Fruit fly (Drosophila melanogaster) Kc167 (cell line): ENCODE data around the gene brwl.

Experiments
- Myc ChIP-seq: fragments of >200 bp; optimal IDR thresholded peaks from 2 replicates; lab custom pipeline; 2017; ENCODE audit warnings: missing external identifiers
- Sin3A ChIP-seq: fragments of >200 bp; optimal IDR thresholded peaks from 2 replicates; lab custom pipeline; 2018; ENCODE audit warnings: missing external identifiers
- h ChIP-seq: fragments of >200 bp; optimal IDR thresholded peaks from 3 replicates; lab custom pipeline; 2018; ENCODE audit warnings: missing external identifiers
- insv ChIP-seq: fragments of >200 bp; optimal IDR thresholded peaks from 3 replicates; lab custom pipeline; 2018; ENCODE audit warnings: missing external identifiers
- psq ChIP-seq: fragments of >200 bp; optimal IDR thresholded peaks from 2 replicates; lab custom pipeline; 2017; ENCODE audit warnings: missing external identifiers
- ttk ChIP-seq: sonication (Bioruptor generic); optimal IDR thresholded peaks from 2 replicates; lab custom pipeline; 2017; ENCODE audit warnings: missing external identifiers

Gene brwl

dm6 chr2L:9579538-9579937 lies 10.8 kb downstream of the brwl start, which contains the start of gene CG31709:
TSS of gene CG31709 (minus strand) at chr2L:9579638.
- TF ChIP-seq Myc (no peak), Sin3A (lab: Kevin White, UChicago) (no peak), h (lab: Kevin White, UChicago) (no peak)

DNA sequence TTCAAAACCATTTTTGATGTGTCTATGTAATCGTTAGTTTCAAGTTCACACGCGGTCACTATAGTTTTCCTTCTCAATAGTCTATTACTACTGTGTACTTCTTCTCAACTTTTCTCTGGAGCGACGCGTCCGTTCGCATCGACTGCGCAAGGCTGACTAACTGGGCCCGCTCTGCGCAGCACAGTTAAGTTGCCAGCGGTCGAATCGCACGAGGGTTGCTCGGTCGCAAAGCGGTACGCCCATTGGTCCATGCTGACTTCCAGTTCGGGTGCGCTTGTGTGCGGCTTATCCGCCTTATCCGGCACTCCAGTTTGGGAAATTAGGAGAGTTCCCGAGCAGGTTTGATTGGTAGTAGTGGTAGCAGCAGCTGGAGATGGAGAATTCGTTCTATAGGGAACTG lies 12.9 kb downstream of the brwl start, which contains the start of gene gcm:
Gene gcm, minus strand, starts transcription at position 164 of the 400 bp plus-strand sequence.
- TF ChIP-seq ttk (no peak), psq (lab: Kevin White, UChicago) (no peak), h (lab: Kevin White, UChicago) (no peak), insv (no peak), Myc (no peak), Sin3A (lab: Kevin White, UChicago) (no peak)

DNA sequence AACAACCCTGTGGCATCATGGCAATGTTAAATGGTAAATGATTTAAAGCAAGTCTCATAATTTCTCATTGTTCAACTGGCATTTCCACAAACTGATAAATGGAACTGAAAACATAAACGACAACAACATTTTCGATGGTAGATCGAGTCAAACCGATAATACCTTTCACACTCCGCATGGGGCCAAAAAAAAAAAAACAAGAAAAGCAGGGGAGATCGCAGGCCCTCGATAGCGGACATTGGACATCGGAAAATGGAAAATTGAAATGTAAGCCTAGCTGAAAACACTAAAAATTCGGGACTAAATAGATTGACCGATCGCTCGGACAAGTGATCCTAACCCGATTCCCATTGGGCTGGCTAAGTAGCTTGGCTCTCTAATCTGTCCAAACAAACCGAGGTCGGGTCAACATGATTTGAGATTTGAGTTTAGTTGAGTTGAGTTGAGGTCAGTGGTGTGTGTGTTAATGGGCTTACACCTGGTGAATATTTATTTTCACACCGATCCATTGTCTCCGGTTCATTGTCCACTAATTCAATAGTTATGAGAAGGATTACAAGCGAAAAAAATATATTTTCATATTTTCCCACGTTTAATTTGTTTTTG lies 15.5 kb downstream of the brwl start:
- TF ChIP-seq Sin3A (lab: Kevin White, UChicago) (no peak), psq (lab: Kevin White, UChicago) (no peak), h (lab: Kevin White, UChicago) (no peak), insv (no peak), Myc (no peak), ttk (no peak)

DNA sequence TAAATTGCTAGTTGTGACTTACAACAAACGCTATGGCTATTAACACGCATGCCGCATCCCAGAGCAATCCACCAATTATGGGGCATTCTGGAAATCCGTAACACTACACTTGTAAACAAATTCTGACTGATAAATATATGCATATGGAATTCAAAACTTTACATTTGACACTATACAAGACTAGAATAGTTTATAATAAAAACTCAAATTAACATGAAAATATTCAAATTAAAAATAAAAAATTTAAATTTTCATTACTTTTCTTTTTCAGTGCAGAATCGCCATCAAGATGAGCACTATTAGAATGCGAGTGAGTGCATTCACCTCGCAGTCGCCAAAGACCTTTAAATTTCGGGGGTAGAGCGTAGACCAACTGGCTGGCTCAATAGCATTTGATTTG lies 17.3 kb downstream of the brwl start:
- no peak for TF ChIP-seq ttk

DNA sequence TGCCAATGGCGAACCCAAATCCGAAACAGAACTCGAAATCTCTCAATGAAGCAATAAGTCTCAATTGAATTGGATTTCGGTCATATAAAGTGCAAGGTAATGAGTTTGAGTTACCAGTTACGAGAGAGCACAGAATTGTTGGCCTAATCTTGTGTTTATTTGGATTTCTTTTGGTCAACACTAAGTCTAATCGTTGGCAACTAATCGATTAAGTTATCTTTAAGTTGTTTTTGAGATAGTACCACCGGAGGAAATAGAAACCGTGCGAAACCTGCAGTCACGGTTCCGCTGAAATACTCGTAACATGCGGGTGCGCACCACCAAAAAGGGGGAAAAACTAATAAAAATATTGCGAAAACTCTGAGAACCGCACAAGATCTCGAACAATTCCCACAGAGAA lies 20.5 kb downstream of the brwl start, which contains the start of gene CG3841:
Gene CG3841, plus strand, starts transcription at position 301 of the 400 bp plus-strand sequence.
- no peak for TF ChIP-seq ttk
- TF ChIP-seq Sin3A (lab: Kevin White, UChicago), result no peak

dm6 chr2L:9591146-9591545 lies 22.5 kb downstream of the brwl start:
- TF ChIP-seq Sin3A (lab: Kevin White, UChicago) (no peak), ttk (no peak), h (lab: Kevin White, UChicago) (no peak), Myc (no peak), insv (no peak), psq (lab: Kevin White, UChicago) (no peak)

dm6 chr2L:9594625-9595300 lies 26.1 kb downstream of the brwl start:
- TF ChIP-seq insv, result no peak

dm6 chr2L:9598390-9598789 lies 29.7 kb downstream of the brwl start:
- TF ChIP-seq insv (no peak), h (lab: Kevin White, UChicago) (no peak)

DNA sequence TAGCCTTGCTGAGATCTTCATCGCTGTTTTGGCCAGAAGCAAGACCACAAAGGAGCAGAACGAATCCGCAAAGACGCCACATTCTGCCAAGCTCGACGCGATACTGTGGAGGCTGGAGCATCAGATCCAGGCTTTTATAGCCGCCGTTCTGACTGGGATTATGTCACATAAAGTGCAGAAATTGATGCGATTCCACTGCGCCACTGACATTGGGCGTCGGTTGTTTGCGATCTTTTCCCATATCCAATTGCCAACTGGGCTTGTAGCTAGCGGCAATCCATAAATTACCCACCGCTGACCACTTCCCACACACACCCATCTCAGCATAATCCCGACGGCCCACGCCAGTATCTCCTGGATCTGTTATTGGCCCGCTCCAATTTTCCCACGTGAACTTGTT lies 32.1 kb downstream of the brwl start, which contains the start of gene CG4382:
Gene CG4382, minus strand, starts transcription at position 101 of the 400 bp plus-strand sequence.
- TF ChIP-seq h (lab: Kevin White, UChicago) (no peak), ttk (no peak), Sin3A (lab: Kevin White, UChicago) (no peak), psq (lab: Kevin White, UChicago) (no peak), Myc (no peak), insv (no peak)

DNA sequence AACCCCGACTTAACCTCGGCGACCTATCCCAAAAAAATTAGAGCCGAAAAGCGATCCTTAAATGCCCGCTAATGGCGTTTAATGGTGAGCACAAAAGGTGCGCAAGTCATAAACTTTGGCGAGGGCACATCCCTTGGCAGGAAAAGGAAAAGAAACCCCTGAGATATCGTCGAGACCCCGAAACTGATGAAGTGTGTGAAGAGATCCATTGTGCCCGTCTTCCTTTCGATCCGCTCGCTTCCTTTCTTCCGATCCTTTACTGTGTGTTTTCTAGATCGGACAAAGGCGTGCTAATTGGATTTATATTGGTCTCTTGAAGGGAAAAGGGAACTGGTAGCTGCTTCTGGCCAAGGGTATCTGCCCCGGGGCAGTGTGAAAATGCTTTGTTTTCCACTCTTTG lies 32.5 kb downstream of the brwl start:
- TF ChIP-seq Sin3A (lab: Kevin White, UChicago) (no peak), psq (lab: Kevin White, UChicago) (no peak), insv (no peak), Myc (no peak), ttk (no peak), h (lab: Kevin White, UChicago) (no peak)

- TF ChIP-seq Sin3A (lab: Kevin White, UChicago), result no peak
- TF ChIP-seq ttk, result no peak
- no peak for TF ChIP-seq h (lab: Kevin White, UChicago)
- no peak for TF ChIP-seq insv
- TF ChIP-seq Myc, result no peak
- no peak for TF ChIP-seq psq (lab: Kevin White, UChicago)
Measured at dm6 chr2L:9602103-9602502, 33.4 kb downstream of the brwl start.

DNA sequence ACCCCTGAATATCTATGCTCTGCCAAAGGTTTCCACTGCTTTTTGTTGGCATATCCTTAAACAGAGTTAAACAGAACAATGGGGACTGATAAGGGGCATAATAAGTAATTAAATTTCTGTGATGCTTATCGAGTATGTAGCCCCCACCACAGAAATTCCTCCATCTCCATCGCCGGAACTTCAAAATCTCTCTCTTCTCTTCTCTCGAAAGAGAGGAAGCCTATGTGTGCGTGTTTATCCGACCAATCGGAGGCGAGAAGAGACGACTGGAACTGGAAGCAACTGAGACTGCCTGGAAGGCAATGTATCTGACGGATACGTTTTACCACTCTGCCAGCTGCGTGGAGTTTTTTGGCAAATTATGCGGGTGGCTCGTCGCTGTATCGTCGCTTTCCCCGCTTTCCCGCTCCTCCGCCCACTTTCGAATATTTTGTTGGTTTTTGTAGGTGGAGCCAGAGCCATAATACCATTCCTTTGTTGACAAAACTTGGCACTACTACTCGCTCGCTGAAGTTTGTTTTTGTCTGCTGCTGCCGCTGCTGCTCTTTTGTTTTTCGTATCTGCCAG lies 39.4 kb downstream of the brwl start, which contains the start of gene gcm2:
Gene gcm2, plus strand, starts transcription at position 566 of the 567 bp plus-strand sequence.
- TF ChIP-seq insv (no peak), psq (lab: Kevin White, UChicago) (no peak)

- no peak for TF ChIP-seq Myc
- no peak for TF ChIP-seq ttk
Measured at dm6 chr2L:9609337-9609856, 40.7 kb downstream of the brwl start.

dm6 chr2L:9612654-9613005 lies 43.9 kb downstream of the brwl start:
- no peak for TF ChIP-seq h (lab: Kevin White, UChicago)
- TF ChIP-seq ttk, result no peak
- no peak for TF ChIP-seq Sin3A (lab: Kevin White, UChicago)
- no peak for TF ChIP-seq Myc
- TF ChIP-seq insv, result no peak
- TF ChIP-seq psq (lab: Kevin White, UChicago), result no peak
